Worm (Caenorhabditis elegans) whole organism, L4/young adult: ENCODE measurements around the gene C10E2.2.

Experiments used
- W03F9.2 ChIP-seq: fragments of 150-350 bp; optimal IDR thresholded peaks from 2 replicates; lab custom pipeline; 2014; ENCODE audit warnings: missing biosample characterization, missing genetic modification characterization
- dao-5 ChIP-seq: sonication (generic microtip); optimal IDR thresholded peaks from 2 replicates; lab custom pipeline; 2016; ENCODE audit warnings: missing genotype, missing genetic modification characterization, moderate library complexity, missing compliant biosample characterization

DNA sequence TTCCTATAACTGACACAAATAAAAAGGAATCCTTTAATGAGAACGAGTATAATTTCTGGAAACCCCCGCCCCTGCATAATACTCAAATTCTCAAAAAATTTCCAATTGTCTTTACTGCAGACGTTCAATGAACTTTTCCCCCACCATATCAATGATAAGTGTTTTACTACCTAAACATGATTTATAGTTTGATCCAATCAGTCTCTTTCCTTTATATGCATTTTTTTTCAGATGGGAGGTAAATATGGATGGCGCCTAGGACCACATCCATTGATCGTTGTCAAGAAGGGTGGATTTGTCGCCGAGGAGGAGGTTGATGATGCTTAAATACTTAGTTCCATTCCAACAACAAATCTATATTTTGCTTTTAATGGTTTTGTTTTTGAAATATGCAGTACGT lies 42.1 kb downstream of the C10E2.2 start:
- TF ChIP-seq W03F9.2 (tag; lab: Kevin White, UChicago) (no peak), dao-5 (tag; lab: Kevin White, UChicago) (no peak)
